Worm (Caenorhabditis elegans) whole organism, mixed stage, embryonic: ENCODE measurements around the gene F40A3.6.

Experiments
- elt-3 ChIP-seq: fragments of 150-350 bp; optimal IDR thresholded peaks from 2 replicates; lab custom pipeline; 2014; ENCODE audit warnings: missing biosample characterization, missing genetic modification characterization
- flh-1 ChIP-seq: fragments of 200-800 bp; sonication (Bioruptor generic); optimal IDR thresholded peaks from 2 replicates; lab custom pipeline; 2018; ENCODE audit warnings: mild to moderate bottlenecking, missing genetic modification characterization, moderate library complexity, missing compliant biosample characterization
- lsy-2 ChIP-seq: fragments of 150-350 bp; optimal IDR thresholded peaks from 2 replicates; lab custom pipeline; 2014; ENCODE audit warnings: missing biosample characterization, missing genetic modification characterization
- mls-2 ChIP-seq: sonication (generic microtip); optimal IDR thresholded peaks from 2 replicates; lab custom pipeline; 2016; ENCODE audit warnings: mild to moderate bottlenecking, missing genetic modification characterization, moderate library complexity, missing compliant biosample characterization
- ztf-11 ChIP-seq: fragments of 150-350 bp; optimal IDR thresholded peaks from 2 replicates; lab custom pipeline; 2014; ENCODE audit warnings: missing biosample characterization, missing genetic modification characterization

ce11 chrV:7932998-7933397, 39.3 kb upstream of the F40A3.6 start, which contains the start of gene ncx-10:
- TF ChIP-seq flh-1 (no peak), ztf-11 (tag; lab: Kevin White, UChicago) (no peak), elt-3 (no peak), lsy-2 (tag; lab: Kevin White, UChicago) (no peak), mls-2 (tag; lab: Kevin White, UChicago) (no peak)
